Worm (Caenorhabditis elegans): Measurements from ENCODE around the gene K07H8.7.

DNA sequence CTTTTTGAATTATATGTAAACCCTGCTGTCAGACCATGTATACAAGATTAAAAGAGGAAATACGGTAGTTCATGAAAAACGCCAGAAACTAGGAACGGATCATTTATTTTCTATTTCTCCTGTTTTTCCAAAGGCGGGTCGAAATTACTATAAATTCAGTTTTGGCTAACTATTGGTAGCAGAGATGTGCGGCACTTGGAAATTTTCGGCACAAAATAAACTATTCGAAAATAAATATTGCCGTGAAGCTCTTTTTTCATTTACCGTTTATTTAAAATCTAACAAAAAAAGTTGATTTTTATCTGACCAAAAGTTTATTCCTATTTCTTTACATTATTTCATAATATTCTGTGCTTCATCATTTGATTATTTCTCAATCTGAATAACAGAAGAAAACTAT, 15.7 kb downstream of the K07H8.7 start, which contains the start of gene T09A12.1:
- TF ChIP-seq unc-62 (GFP tag; optimal IDR thresholded peaks at IDR 0.05) (no peak), lin-13 (tag; optimal IDR thresholded peaks at IDR 0.05) (no peak), ham-2 (GFP tag; optimal IDR thresholded peaks at IDR 0.05) (no peak), nhr-12 (tag; optimal IDR thresholded peaks at IDR 0.05) (no peak), nhr-2 (tag; optimal IDR thresholded peaks at IDR 0.05) (no peak), snpc-4 (tag; optimal IDR thresholded peaks at IDR 0.05) (no peak)
